Worm (Caenorhabditis elegans) whole organism, L3 larva: ENCODE data around the gene F42E8.1.

Experiments used
- ZK546.5 ChIP-seq: sonication (generic microtip); optimal IDR thresholded peaks from 2 replicates; lab custom pipeline; 2017; ENCODE audit warnings: missing biosample characterization, missing genetic modification characterization
- elt-2 ChIP-seq: sonication (generic microtip); optimal IDR thresholded peaks from 2 replicates; lab custom pipeline; 2016; ENCODE audit warnings: missing genetic modification reagents, mild to moderate bottlenecking, missing genetic modification characterization, missing compliant biosample characterization
- eor-1 ChIP-seq, 2 experiments: fragments of 150-350 bp; optimal IDR thresholded peaks; 2 replicates each; lab custom pipeline; 2014 to 2018; ENCODE audit warnings: missing biosample characterization in 2 of 2, missing genetic modification characterization in 2 of 2
- fos-1 ChIP-seq: fragments of 150-350 bp; optimal IDR thresholded peaks from 2 replicates; lab custom pipeline; 2014; ENCODE audit warnings: missing biosample characterization, missing genetic modification characterization
- hmg-11 ChIP-seq: sonication (generic microtip); optimal IDR thresholded peaks from 2 replicates; lab custom pipeline; 2016; ENCODE audit warnings: missing genetic modification characterization, missing compliant biosample characterization
- lin-15B ChIP-seq: fragments of 150-350 bp; optimal IDR thresholded peaks from 2 replicates; lab custom pipeline; 2014; ENCODE audit warnings: missing biosample characterization, missing genetic modification characterization
- nfya-1 ChIP-seq: sonication (generic microtip); optimal IDR thresholded peaks from 2 replicates; lab custom pipeline; 2017; ENCODE audit warnings: missing genetic modification characterization, mild to moderate bottlenecking, missing compliant biosample characterization, antibody characterized with exemption, moderate library complexity; ENCODE audit not compliant: insufficient read depth
- nhr-12 ChIP-seq: fragments of 150-350 bp; optimal IDR thresholded peaks from 2 replicates; lab custom pipeline; 2014; ENCODE audit warnings: missing biosample characterization, missing genetic modification characterization
- nhr-76 ChIP-seq: fragments of 150-350 bp; sonication (generic microtip); optimal IDR thresholded peaks from 5 replicates; lab custom pipeline; 2014; ENCODE audit warnings: missing biosample characterization, missing genetic modification characterization
- pha-4 ChIP-seq: fragments of 150-350 bp; optimal IDR thresholded peaks from 2 replicates; lab custom pipeline; 2014; ENCODE audit warnings: missing biosample characterization, missing genetic modification reagents, missing genetic modification characterization
- pqm-1 ChIP-seq: fragments of 150-350 bp; optimal IDR thresholded peaks from 2 replicates; lab custom pipeline; 2017; ENCODE audit warnings: missing biosample characterization, missing genetic modification characterization, inconsistent platforms

DNA sequence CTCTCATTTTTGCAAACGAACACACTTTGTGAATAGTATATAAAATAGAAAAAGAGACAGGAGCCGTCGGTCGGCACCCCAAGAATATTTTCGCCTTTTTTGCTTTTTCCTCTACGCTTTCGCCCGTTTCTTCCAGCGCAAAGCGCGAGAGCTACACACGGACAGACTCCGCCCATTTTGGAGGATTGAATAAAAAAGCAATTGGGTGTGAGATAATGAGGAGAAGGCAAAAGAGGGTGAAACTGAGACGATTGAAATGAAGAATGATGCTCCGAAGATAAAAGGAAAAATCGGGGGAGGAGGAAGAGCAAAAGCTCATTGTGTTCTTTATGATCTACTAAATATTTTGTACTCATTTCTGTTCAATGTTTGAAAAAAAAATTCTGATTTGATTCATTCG lies 9.1 kb downstream of the F42E8.1 start, which contains the start of gene C34B4.3:
- TF ChIP-seq elt-2 (tag; lab: Kevin White, UChicago), result no peak
- TF ChIP-seq pha-4 (tag; lab: Kevin White, UChicago), result no peak
- no peak for TF ChIP-seq nhr-76 (tag; lab: Kevin White, UChicago)
- TF ChIP-seq fos-1, result no peak
- TF ChIP-seq pqm-1 (tag; lab: Kevin White, UChicago), result no peak
- no peak for TF ChIP-seq eor-1 (tag; optimal IDR thresholded peaks at IDR 0.05; lab: Kevin White, UChicago)
- no peak for TF ChIP-seq nfya-1 (tag; lab: Kevin White, UChicago)
- TF ChIP-seq lin-15B (tag; lab: Kevin White, UChicago), result no peak
- no peak for TF ChIP-seq nhr-12 (tag; lab: Kevin White, UChicago)
- no peak for TF ChIP-seq ZK546.5 (tag; lab: Kevin White, UChicago)
- TF ChIP-seq hmg-11 (tag; lab: Kevin White, UChicago), result no peak
